Fruit fly (Drosophila melanogaster) whole organism, embryonic: ENCODE data around the gene CG34242.

Source experiments
- B-H1 ChIP-seq: fragments of 200-800 bp; sonication (Bioruptor generic); IDR thresholded peaks from 3 replicates; pipeline ENCODE4 v1.3.6; 2022; ENCODE audit warnings: missing biosample characterization, missing genetic modification characterization
- BEAF-32 ChIP-seq: fragments of 200-800 bp; sonication (Bioruptor generic); optimal IDR thresholded peaks from 3 replicates; lab custom pipeline; 2017; ENCODE audit warnings: missing biosample characterization, missing genetic modification characterization, mild to moderate bottlenecking, moderate library complexity, missing genetic modification reagents
- Bgb ChIP-seq: fragments of 200-800 bp; sonication (Bioruptor generic); IDR thresholded peaks from 2 replicates; pipeline ENCODE4 v1.3.6; 2022; ENCODE audit warnings: missing biosample characterization, missing genetic modification characterization; ENCODE audit not compliant: partially characterized antibody
- CG10321 ChIP-seq: fragments of 200-800 bp; sonication (Bioruptor generic); IDR thresholded peaks from 2 replicates; pipeline ENCODE4 v1.3.6; 2022; ENCODE audit warnings: missing biosample characterization, missing genetic modification characterization
- CG10431 ChIP-seq: fragments of 200-800 bp; sonication (Bioruptor generic); optimal IDR thresholded peaks from 3 replicates; lab custom pipeline; 2018; ENCODE audit warnings: missing biosample characterization, mild to moderate bottlenecking, missing genetic modification characterization
- CG11085 ChIP-seq: fragments of 200-800 bp; sonication (Bioruptor generic); IDR thresholded peaks from 2 replicates; pipeline ENCODE4 v1.3.6; 2022; ENCODE audit warnings: missing biosample characterization, missing genetic modification characterization
- CG12071 ChIP-seq: fragments of 200-800 bp; sonication (Bioruptor generic); optimal IDR thresholded peaks from 3 replicates; lab custom pipeline; 2018; ENCODE audit warnings: missing biosample characterization, mild to moderate bottlenecking, missing genetic modification characterization
- CG13287 ChIP-seq: fragments of 200-800 bp; sonication (Bioruptor generic); IDR thresholded peaks from 2 replicates; pipeline ENCODE4 v1.3.6; 2022; ENCODE audit warnings: missing biosample characterization, missing genetic modification characterization; ENCODE audit not compliant: partially characterized antibody
- CG14860 ChIP-seq: fragments of 200-800 bp; sonication (Bioruptor generic); IDR thresholded peaks from 3 replicates; pipeline ENCODE4 v1.3.6; 2022; ENCODE audit warnings: missing biosample characterization, missing genetic modification characterization; ENCODE audit not compliant: partially characterized antibody
- CG17385 ChIP-seq: fragments of 200-800 bp; sonication (Bioruptor generic); optimal IDR thresholded peaks from 3 replicates; lab custom pipeline; 2018; ENCODE audit warnings: missing biosample characterization, mild to moderate bottlenecking, missing genetic modification characterization
- CG17612 ChIP-seq: fragments of 200-800 bp; sonication (Bioruptor generic); IDR thresholded peaks from 2 replicates; pipeline ENCODE4 v1.3.6; 2022; ENCODE audit warnings: missing biosample characterization, missing genetic modification characterization
- CG1832 ChIP-seq: fragments of 200-800 bp; sonication (Bioruptor generic); optimal IDR thresholded peaks from 2 replicates; lab custom pipeline; 2017; ENCODE audit warnings: missing biosample characterization, mild to moderate bottlenecking, missing genetic modification characterization, inconsistent platforms
- CG18476 ChIP-seq: fragments of 200-800 bp; sonication (Bioruptor generic); optimal IDR thresholded peaks from 2 replicates; lab custom pipeline; 2016; ENCODE audit warnings: missing biosample characterization, mild to moderate bottlenecking, missing genetic modification characterization
- CG2116 ChIP-seq: fragments of 200-800 bp; sonication (Bioruptor generic); optimal IDR thresholded peaks from 3 replicates; lab custom pipeline; 2018; ENCODE audit warnings: missing biosample characterization, mild to moderate bottlenecking, missing genetic modification characterization
- CG34224 ChIP-seq: fragments of 200-800 bp; sonication (Bioruptor generic); IDR thresholded peaks from 3 replicates; pipeline ENCODE4 v1.3.6; 2022; ENCODE audit warnings: missing biosample characterization, missing genetic modification characterization; ENCODE audit not compliant: partially characterized antibody
- CG8290 ChIP-seq, 3 experiments: fragments of 200-800 bp; sonication (Bioruptor generic); optimal IDR thresholded peaks; 2 replicates each; lab custom pipeline; 2016 to 2019; ENCODE audit warnings: missing biosample characterization in 3 of 3, missing genetic modification characterization in 3 of 3, mild to moderate bottlenecking in 2 of 3, moderate library complexity in 1 of 3
- CG9932 ChIP-seq: fragments of 200-800 bp; sonication (Bioruptor generic); IDR thresholded peaks from 2 replicates; pipeline ENCODE4 v1.3.6; 2022; ENCODE audit warnings: missing biosample characterization, missing genetic modification characterization
- CkIIα-i1 ChIP-seq: fragments of 200-800 bp; sonication (Bioruptor generic); IDR thresholded peaks from 2 replicates; pipeline ENCODE4 v1.3.6; 2022; ENCODE audit warnings: missing biosample characterization, missing genetic modification characterization
- Dbx ChIP-seq: fragments of 200-800 bp; sonication (Bioruptor generic); IDR thresholded peaks from 3 replicates; pipeline ENCODE4 v1.3.6; 2022; ENCODE audit warnings: missing biosample characterization, missing genetic modification characterization
- Elba2 ChIP-seq: fragments of 200-800 bp; sonication (Bioruptor generic); optimal IDR thresholded peaks from 3 replicates; lab custom pipeline; 2016; ENCODE audit warnings: missing biosample characterization, missing genetic modification characterization
- HLH3B ChIP-seq: fragments of 200-800 bp; sonication (Bioruptor generic); IDR thresholded peaks from 2 replicates; pipeline ENCODE4 v1.3.6; 2022; ENCODE audit warnings: missing biosample characterization, missing genetic modification characterization
- Hr78 ChIP-seq, 2 experiments: fragments of 200-800 bp in 1 of 2; fragments of >200 bp in 1 of 2; sonication (Bioruptor generic) in 1 of 2; optimal IDR thresholded peaks; 2 replicates each; lab custom pipeline; 2017 to 2019; ENCODE audit warnings: missing biosample characterization in 2 of 2, missing genetic modification characterization in 2 of 2, mild to moderate bottlenecking in 1 of 2, moderate library complexity in 1 of 2
- Rfx ChIP-seq: fragments of 200-800 bp; sonication (Bioruptor generic); IDR thresholded peaks from 2 replicates; pipeline ENCODE4 v1.3.6; 2022; ENCODE audit warnings: missing biosample characterization, missing genetic modification characterization
- Tbp ChIP-seq: fragments of >200 bp; optimal IDR thresholded peaks from 2 replicates; lab custom pipeline; 2018; ENCODE audit warnings: missing biosample characterization, missing genetic modification characterization
- Vsx1 ChIP-seq: fragments of 200-800 bp; sonication (Bioruptor generic); optimal IDR thresholded peaks from 2 replicates; lab custom pipeline; 2017; ENCODE audit warnings: missing biosample characterization, mild to moderate bottlenecking, missing genetic modification characterization, missing genetic modification reagents
- ac ChIP-seq: fragments of 200-800 bp; sonication (Bioruptor generic); optimal IDR thresholded peaks from 3 replicates; lab custom pipeline; 2017; ENCODE audit warnings: missing biosample characterization, mild to moderate bottlenecking, missing genetic modification characterization
- ato ChIP-seq: fragments of 200-800 bp; sonication (Bioruptor generic); IDR thresholded peaks from 2 replicates; pipeline ENCODE4 v1.3.6; 2022; ENCODE audit warnings: missing biosample characterization, missing genetic modification characterization; ENCODE audit not compliant: partially characterized antibody
- bbx ChIP-seq: fragments of 200-800 bp; sonication (Bioruptor generic); IDR thresholded peaks from 2 replicates; pipeline ENCODE4 v1.3.6; 2022; ENCODE audit warnings: missing biosample characterization, missing genetic modification characterization; ENCODE audit not compliant: partially characterized antibody
- chinmo ChIP-seq: fragments of 200-800 bp; sonication (Bioruptor generic); IDR thresholded peaks from 4 replicates; pipeline ENCODE4 v1.3.6; 2022; ENCODE audit warnings: missing biosample characterization, missing genetic modification characterization; ENCODE audit not compliant: partially characterized antibody
- ci ChIP-seq: fragments of 200-800 bp; sonication (Bioruptor generic); IDR thresholded peaks from 3 replicates; pipeline ENCODE4 v1.3.6; 2022; ENCODE audit warnings: missing biosample characterization, missing genetic modification characterization
- crol ChIP-seq: fragments of 200-800 bp; sonication (Bioruptor generic); IDR thresholded peaks from 2 replicates; pipeline ENCODE4 v1.3.6; 2022; ENCODE audit warnings: missing biosample characterization, missing genetic modification characterization
- crp ChIP-seq, 2 experiments: fragments of 200-800 bp; sonication (Bioruptor generic); optimal IDR thresholded peaks; 2 replicates in 1 of 2; 3 replicates in 1 of 2; lab custom pipeline; 2017; ENCODE audit warnings: missing biosample characterization in 2 of 2, missing genetic modification characterization in 2 of 2, mild to moderate bottlenecking in 1 of 2, moderate library complexity in 1 of 2
- dmrt99B ChIP-seq: fragments of 200-800 bp; sonication (Bioruptor generic); optimal IDR thresholded peaks from 2 replicates; lab custom pipeline; 2018; ENCODE audit warnings: missing biosample characterization, mild to moderate bottlenecking, missing genetic modification characterization, moderate library complexity
- dysf ChIP-seq: fragments of 200-800 bp; sonication (Bioruptor generic); IDR thresholded peaks from 3 replicates; pipeline ENCODE4 v1.3.6; 2022; ENCODE audit warnings: missing biosample characterization, missing genetic modification characterization
- ftz-f1 ChIP-seq: fragments of 200-800 bp; sonication (Bioruptor generic); optimal IDR thresholded peaks from 2 replicates; lab custom pipeline; 2016; ENCODE audit warnings: missing biosample characterization, missing genetic modification characterization
- gcm2 ChIP-seq: fragments of 200-800 bp; sonication (Bioruptor generic); optimal IDR thresholded peaks from 2 replicates; lab custom pipeline; 2016; ENCODE audit warnings: missing biosample characterization, missing genetic modification characterization
- gem ChIP-seq: fragments of 200-800 bp; sonication (Bioruptor generic); optimal IDR thresholded peaks from 2 replicates; lab custom pipeline; 2019; ENCODE audit warnings: missing biosample characterization, mild to moderate bottlenecking, missing genetic modification characterization, moderate library complexity
- hb ChIP-seq: fragments of 200-800 bp; sonication (Bioruptor generic); IDR thresholded peaks from 3 replicates; pipeline ENCODE4 v1.3.6; 2022; ENCODE audit warnings: missing biosample characterization, missing genetic modification characterization; ENCODE audit not compliant: partially characterized antibody
- hbn ChIP-seq: fragments of 200-800 bp; sonication (Bioruptor generic); IDR thresholded peaks from 2 replicates; pipeline ENCODE4 v1.3.6; 2022; ENCODE audit warnings: missing biosample characterization, missing genetic modification characterization; ENCODE audit not compliant: partially characterized antibody
- klu ChIP-seq: fragments of 200-800 bp; sonication (Bioruptor generic); IDR thresholded peaks from 2 replicates; pipeline ENCODE4 v1.3.6; 2022; ENCODE audit warnings: missing biosample characterization, missing genetic modification characterization
- lab ChIP-seq: fragments of 200-800 bp; sonication (Bioruptor generic); optimal IDR thresholded peaks from 3 replicates; lab custom pipeline; 2017; ENCODE audit warnings: missing biosample characterization, missing genetic modification characterization, mild to moderate bottlenecking, moderate library complexity, missing genetic modification reagents
- mirr ChIP-seq: fragments of 200-800 bp; sonication (Bioruptor generic); optimal IDR thresholded peaks from 3 replicates; lab custom pipeline; 2018; ENCODE audit warnings: missing biosample characterization, mild to moderate bottlenecking, missing genetic modification characterization
- otp ChIP-seq: fragments of 200-800 bp; sonication (Bioruptor generic); IDR thresholded peaks from 3 replicates; pipeline ENCODE4, ENCODE4 v1.3.6; 2022; ENCODE audit warnings: missing biosample characterization, missing genetic modification characterization
- sc ChIP-seq, 3 experiments: fragments of >200 bp in 2 of 3; fragments of 200-800 bp in 1 of 3; sonication (Bioruptor generic) in 1 of 3; optimal IDR thresholded peaks; 2 replicates in 2 of 3; 3 replicates in 1 of 3; lab custom pipeline; 2017; ENCODE audit warnings: mild to moderate bottlenecking in 1 of 3, missing biosample characterization in 1 of 3, missing genetic modification characterization in 1 of 3, missing genetic modification reagents in 1 of 3
- shn ChIP-seq: fragments of 200-800 bp; sonication (Bioruptor generic); optimal IDR thresholded peaks from 3 replicates; lab custom pipeline; 2016; ENCODE audit warnings: missing biosample characterization, missing genetic modification characterization
- sim ChIP-seq: fragments of 200-800 bp; sonication (Bioruptor generic); IDR thresholded peaks from 2 replicates; pipeline ENCODE4 v1.3.6; 2022; ENCODE audit warnings: missing biosample characterization, missing genetic modification characterization
- tap ChIP-seq: fragments of 200-800 bp; optimal IDR thresholded peaks from 3 replicates; lab custom pipeline; 2019; ENCODE audit warnings: missing biosample characterization, mild to moderate bottlenecking, missing genetic modification characterization, moderate library complexity
- vnd ChIP-seq: fragments of 200-800 bp; sonication (Bioruptor generic); IDR thresholded peaks from 3 replicates; pipeline ENCODE4 v1.3.6; 2022; ENCODE audit warnings: missing biosample characterization, missing genetic modification characterization; ENCODE audit not compliant: partially characterized antibody

Gene CG34242

dm6 chr3L:12489952-12490351 is 43.8 kb upstream of the CG34242 start (continued):
- no peak for TF ChIP-seq CG18476 (GFP tag; lab: Kevin White, UChicago)
- no peak for TF ChIP-seq vnd
- TF ChIP-seq ac (GFP tag; lab: Kevin White, UChicago), result no peak
- no peak for TF ChIP-seq CG14860
- TF ChIP-seq HLH3B (GFP tag; lab: Robert Waterston, UW), result no peak
- no peak for TF ChIP-seq CG8290 (GFP tag; optimal IDR thresholded peaks at IDR 0.05; lab: Kevin White, UChicago)
- TF ChIP-seq CG8290 (tag; optimal IDR thresholded peaks at IDR 0.05; lab: Kevin White, UChicago), result no peak
- TF ChIP-seq gem (tag; lab: Kevin White, UChicago), result no peak
- TF ChIP-seq ci, result 0 out of 3 replicates have a peak, but pooled peaks have one; percentile 37
- no peak for TF ChIP-seq dmrt99B
- TF ChIP-seq CG1832 (GFP tag; lab: Kevin White, UChicago), result no peak
- TF ChIP-seq CG10321 (GFP tag; lab: Robert Waterston, UW), result no peak
- no peak for TF ChIP-seq Dbx
- TF ChIP-seq sim (GFP tag; lab: Robert Waterston, UW), result 0 out of 2 replicates have a peak, but pooled peaks have one; percentile 23
- 0 out of 3 replicates have a peak, but pooled peaks have one; percentile 5 for TF ChIP-seq otp (GFP tag; lab: Robert Waterston, UW)
- TF ChIP-seq ftz-f1 (GFP tag; lab: Kevin White, UChicago), result no peak
- TF ChIP-seq gcm2 (GFP tag; lab: Kevin White, UChicago), result no peak
- no peak for TF ChIP-seq CG11085 (GFP tag; lab: Robert Waterston, UW)
- TF ChIP-seq dysf, result no peak
- peak; percentile 28; the same call in 1 of the 2 replicates for TF ChIP-seq hbn (GFP tag; lab: Robert Waterston, UW)
- TF ChIP-seq lab (GFP tag; lab: Kevin White, UChicago), result no peak
- TF ChIP-seq Tbp (GFP tag; lab: Kevin White, UChicago), result no peak
- TF ChIP-seq Bgb (GFP tag; lab: Robert Waterston, UW), result no peak
- no peak for TF ChIP-seq Hr78 (GFP tag; optimal IDR thresholded peaks at IDR 0.05; lab: Kevin White, UChicago)
- TF ChIP-seq CG2116 (GFP tag; lab: Kevin White, UChicago), result no peak
- no peak for TF ChIP-seq BEAF-32 (GFP tag; lab: Kevin White, UChicago)
- no peak for TF ChIP-seq CkIIα-i1 (GFP tag; lab: Robert Waterston, UW)
- peak in 1 of 2 experiments; percentile 63 for TF ChIP-seq crp (GFP tag; optimal IDR thresholded peaks at IDR 0.05; lab: Kevin White, UChicago)
- TF ChIP-seq CG17385 (GFP tag; lab: Kevin White, UChicago), result peak; percentile 2
- TF ChIP-seq CG9932, result no peak
- 0 out of 2 replicates have a peak, but pooled peaks have one; percentile 15 for TF ChIP-seq ato (GFP tag; lab: Robert Waterston, UW)

- TF ChIP-seq CG17612 (peak; percentile 64; the same call in 1 of the 2 replicates), sc (optimal IDR thresholded peaks at IDR 0.05; lab: Kevin White, UChicago) (no peak), sc (GFP tag; optimal IDR thresholded peaks at IDR 0.05; lab: Kevin White, UChicago) (peak; percentile 85), CG10431 (GFP tag; lab: Kevin White, UChicago) (peak; percentile 73), tap (tag; lab: Kevin White, UChicago) (peak; percentile 90), hb (GFP tag; lab: Robert Waterston, UW) (no peak), klu (GFP tag; lab: Robert Waterston, UW) (peak; percentile 23; the same call in 1 of the 2 replicates), B-H1 (GFP tag; lab: Robert Waterston, UW) (peak; percentile 85), CG34224 (GFP tag; lab: Robert Waterston, UW) (no peak), CG12071 (GFP tag; lab: Kevin White, UChicago) (peak; percentile 89), bbx (GFP tag; lab: Robert Waterston, UW) (no peak), Vsx1 (peak; percentile 77), chinmo (GFP tag; lab: Robert Waterston, UW) (no peak), crol (GFP tag; lab: Robert Waterston, UW) (no peak), mirr (GFP tag; lab: Kevin White, UChicago) (peak; percentile 13), CG13287 (GFP tag; lab: Robert Waterston, UW) (no peak), Elba2 (GFP tag; lab: Kevin White, UChicago) (no peak), Rfx (GFP tag; lab: Robert Waterston, UW) (peak; percentile 86), shn (GFP tag; lab: Kevin White, UChicago) (peak; percentile 22)
Observed at dm6 chr3L:12490418-12491035, 43.3 kb upstream of the CG34242 start, which contains the start of gene CG10660. Gene CG10660 (minus strand): TSS chr3L:12490676.
